Worm (Caenorhabditis elegans) whole organism, young adult: ENCODE results near the gene gcy-32.

Experiments used
- F37B4.10 ChIP-seq: fragments of 200-800 bp; sonication (Bioruptor generic); IDR thresholded peaks from 2 replicates; pipeline ENCODE4 v1.3.6; 2022; ENCODE audit warnings: missing genetic modification characterization, missing compliant biosample characterization
- T07F8.4 ChIP-seq: sonication (generic microtip); optimal IDR thresholded peaks from 2 replicates; lab custom pipeline; 2016; ENCODE audit warnings: mild to moderate bottlenecking, missing genetic modification characterization, moderate library complexity, missing compliant biosample characterization
- T26A5.8 ChIP-seq: sonication (generic microtip); optimal IDR thresholded peaks from 2 replicates; lab custom pipeline; 2016; ENCODE audit warnings: missing genetic modification characterization, missing compliant biosample characterization
- Y53F4B.3 ChIP-seq: fragments of 200-800 bp; sonication (Bioruptor generic); IDR thresholded peaks from 2 replicates; pipeline ENCODE4 v1.3.6; 2022; ENCODE audit warnings: missing genetic modification reagents, missing genetic modification characterization, missing compliant biosample characterization
- Y79H2A.3 ChIP-seq: fragments of 200-800 bp; sonication (Bioruptor generic); conservative IDR thresholded peaks from 2 replicates; pipeline ENCODE4 v1.3.6; 2022; ENCODE audit warnings: missing genetic modification reagents, missing genetic modification characterization, missing compliant biosample characterization
- akir-1 ChIP-seq: fragments of 200-800 bp; sonication (Bioruptor generic); optimal IDR thresholded peaks from 2 replicates; lab custom pipeline; 2018; ENCODE audit warnings: mild to moderate bottlenecking, missing genetic modification characterization, moderate library complexity, missing compliant biosample characterization
- ama-1 ChIP-seq, 3 experiments: fragments of 150-350 bp in 1 of 3; sonication (generic microtip) in 2 of 3; optimal IDR thresholded peaks; 2 replicates each; lab custom pipeline; 2014 to 2018; ENCODE audit warnings: missing biosample characterization in 2 of 3, missing genetic modification characterization in 2 of 3, missing genetic modification reagents in 2 of 3
- aptf-2 ChIP-seq: fragments of 200-800 bp; sonication (Bioruptor generic); conservative IDR thresholded peaks from 2 replicates; pipeline ENCODE4 v1.3.6; 2022; ENCODE audit warnings: missing genetic modification reagents, missing genetic modification characterization, missing compliant biosample characterization
- athp-1 ChIP-seq: sonication (generic microtip); optimal IDR thresholded peaks from 2 replicates; lab custom pipeline; 2017; ENCODE audit warnings: mild to moderate bottlenecking, missing genetic modification characterization, missing compliant biosample characterization
- cebp-1 ChIP-seq, 2 experiments: fragments of 200-800 bp in 1 of 2; sonication (Bioruptor generic) in 1 of 2; sonication (generic microtip) in 1 of 2; IDR thresholded peaks in 1 of 2; optimal IDR thresholded peaks in 1 of 2; 2 replicates each; pipeline versions ENCODE4 v1.3.6 to Lab custom; 2017 to 2022; ENCODE audit warnings: missing compliant biosample characterization in 2 of 2, missing genetic modification characterization in 2 of 2, mild to moderate bottlenecking in 1 of 2, missing genetic modification reagents in 1 of 2, moderate library complexity in 1 of 2
- cebp-2 ChIP-seq: fragments of 200-800 bp; sonication (Bioruptor generic); IDR thresholded peaks from 2 replicates; pipeline ENCODE4 v1.3.6; 2022; ENCODE audit warnings: missing genetic modification characterization, missing compliant biosample characterization
- chd-7 ChIP-seq: sonication (generic microtip); optimal IDR thresholded peaks from 2 replicates; lab custom pipeline; 2016; ENCODE audit warnings: mild to moderate bottlenecking, missing genetic modification characterization, moderate library complexity, missing compliant biosample characterization
- dox-1 ChIP-seq: fragments of 200-800 bp; sonication (Bioruptor generic); IDR thresholded peaks from 2 replicates; pipeline ENCODE4 v1.3.6; 2022; ENCODE audit warnings: missing genetic modification reagents, missing genetic modification characterization, missing compliant biosample characterization
- efl-1 ChIP-seq: fragments of 150-350 bp; optimal IDR thresholded peaks from 2 replicates; lab custom pipeline; 2014; ENCODE audit warnings: missing biosample characterization, missing genetic modification reagents, missing genetic modification characterization
- let-526 ChIP-seq: fragments of 200-800 bp; sonication (Bioruptor generic); IDR thresholded peaks from 2 replicates; pipeline ENCODE4 v1.3.6; 2022; ENCODE audit warnings: missing genetic modification reagents, missing genetic modification characterization, missing compliant biosample characterization
- lin-35 ChIP-seq, 3 experiments: fragments of 150-350 bp in 2 of 3; sonication (generic microtip) in 1 of 3; optimal IDR thresholded peaks; 2 replicates each; lab custom pipeline; 2014 to 2018; ENCODE audit warnings: missing biosample characterization in 3 of 3, missing genetic modification characterization in 3 of 3, missing genetic modification reagents in 3 of 3
- lin-40 ChIP-seq: sonication (generic microtip); optimal IDR thresholded peaks from 2 replicates; lab custom pipeline; 2016; ENCODE audit warnings: missing genetic modification characterization, mild to moderate bottlenecking, missing compliant biosample characterization, missing genotype, missing genetic modification reagents
- lin-54 ChIP-seq: fragments of 200-800 bp; sonication (Bioruptor generic); optimal IDR thresholded peaks from 2 replicates; lab custom pipeline; 2018; ENCODE audit warnings: mild to moderate bottlenecking, missing genetic modification characterization, missing compliant biosample characterization
- madf-3 ChIP-seq: fragments of 200-800 bp; sonication (Bioruptor generic); IDR thresholded peaks from 2 replicates; pipeline ENCODE4 v1.3.6; 2022; ENCODE audit warnings: missing genetic modification reagents, missing genetic modification characterization, missing compliant biosample characterization
- mcd-1 ChIP-seq: fragments of 200-800 bp; sonication (Bioruptor generic); IDR thresholded peaks from 2 replicates; pipeline ENCODE4 v1.3.6; 2022; ENCODE audit warnings: missing genetic modification reagents, missing genetic modification characterization, missing compliant biosample characterization
- mes-4 ChIP-seq: sonication (generic microtip); optimal IDR thresholded peaks from 2 replicates; lab custom pipeline; 2016; ENCODE audit warnings: missing genotype, missing genetic modification characterization, missing compliant biosample characterization
- nfya-1 ChIP-seq: sonication (generic microtip); optimal IDR thresholded peaks from 2 replicates; lab custom pipeline; 2017; ENCODE audit warnings: antibody characterized with exemption, missing compliant biosample characterization, missing genetic modification characterization, borderline replicate concordance; ENCODE audit not compliant: insufficient read depth
- nfyb-1 ChIP-seq: fragments of 200-800 bp; sonication (Bioruptor generic); IDR thresholded peaks from 2 replicates; pipeline ENCODE4 v1.3.6; 2022; ENCODE audit warnings: missing genetic modification reagents, missing genetic modification characterization, missing compliant biosample characterization
- nhr-120 ChIP-seq: fragments of 200-800 bp; sonication (Bioruptor generic); IDR thresholded peaks from 2 replicates; pipeline ENCODE4 v1.3.6; 2022; ENCODE audit warnings: missing genetic modification characterization, missing compliant biosample characterization
- nhr-27 ChIP-seq: fragments of 200-800 bp; sonication (Bioruptor generic); optimal IDR thresholded peaks from 2 replicates; lab custom pipeline; 2018; ENCODE audit warnings: mild to moderate bottlenecking, missing genetic modification characterization, moderate library complexity, missing compliant biosample characterization
- nhr-80 ChIP-seq: sonication (generic microtip); optimal IDR thresholded peaks from 2 replicates; lab custom pipeline; 2016; ENCODE audit warnings: missing genetic modification characterization, missing compliant biosample characterization
- nhr-90 ChIP-seq: sonication (generic microtip); optimal IDR thresholded peaks from 2 replicates; lab custom pipeline; 2016; ENCODE audit warnings: missing genotype, mild to moderate bottlenecking, missing genetic modification characterization, missing compliant biosample characterization
- rcor-1 ChIP-seq: fragments of 200-800 bp; sonication (Bioruptor generic); IDR thresholded peaks from 2 replicates; pipeline ENCODE4 v1.3.6; 2022; ENCODE audit warnings: missing genetic modification reagents, missing genetic modification characterization, missing compliant biosample characterization
- sdz-38 ChIP-seq: sonication (generic microtip); optimal IDR thresholded peaks from 2 replicates; lab custom pipeline; 2016; ENCODE audit warnings: missing genotype, missing genetic modification characterization, missing compliant biosample characterization
- sea-2 ChIP-seq: fragments of 200-800 bp; sonication (Bioruptor generic); IDR thresholded peaks from 2 replicates; pipeline ENCODE4 v1.3.6; 2022; ENCODE audit warnings: missing genetic modification characterization, missing compliant biosample characterization
- snpc-1.1 ChIP-seq: sonication (generic microtip); optimal IDR thresholded peaks from 2 replicates; lab custom pipeline; 2017; ENCODE audit warnings: missing genetic modification characterization, mild to moderate bottlenecking, missing compliant biosample characterization, antibody characterized with exemption, moderate library complexity, missing genotype, missing genetic modification reagents; ENCODE audit not compliant: insufficient read depth
- snpc-1.3 ChIP-seq: sonication (generic microtip); optimal IDR thresholded peaks from 2 replicates; lab custom pipeline; 2017; ENCODE audit warnings: missing genetic modification characterization, mild to moderate bottlenecking, missing compliant biosample characterization, antibody characterized with exemption, moderate library complexity, missing genotype, missing genetic modification reagents; ENCODE audit not compliant: insufficient read depth
- tbp1 ChIP-seq: fragments of 200-800 bp; sonication (Bioruptor generic); optimal IDR thresholded peaks from 2 replicates; lab custom pipeline; 2018; ENCODE audit warnings: mild to moderate bottlenecking, missing genetic modification characterization, missing compliant biosample characterization
- zim-3 ChIP-seq: sonication (generic microtip); optimal IDR thresholded peaks from 2 replicates; lab custom pipeline; 2017; ENCODE audit warnings: mild to moderate bottlenecking, missing genetic modification characterization, moderate library complexity, missing compliant biosample characterization

gcy-32 gene

DNA sequence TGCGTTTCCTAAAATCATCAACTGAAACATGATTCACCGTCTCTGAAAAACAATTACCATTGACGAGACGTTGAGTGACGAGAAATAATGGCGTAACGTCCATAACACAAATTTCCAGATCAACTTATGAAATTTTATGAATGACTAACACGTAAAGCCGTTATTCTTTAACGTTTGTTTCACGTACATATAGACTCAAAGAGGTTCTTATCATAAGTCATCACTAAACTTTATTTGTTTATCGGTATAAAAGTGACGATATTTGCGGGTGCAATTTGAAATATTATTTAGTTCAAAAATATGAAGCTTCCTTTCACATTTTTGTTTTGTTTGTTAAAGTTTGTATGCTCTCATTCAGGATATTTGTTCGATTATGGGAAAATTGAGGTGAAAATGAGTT lies 16.1 kb downstream of the gcy-32 start, which contains the start of gene oac-3:
Gene oac-3 (plus strand): TSS at position 301 of the 400 bp plus-strand sequence.
- TF ChIP-seq mcd-1 (GFP tag; lab: Robert Waterston, UW) (no peak), T07F8.4 (tag; lab: Kevin White, UChicago) (no peak), nhr-27 (tag; lab: Kevin White, UChicago) (no peak), nhr-90 (no peak), madf-3 (no peak), nfya-1 (tag; lab: Kevin White, UChicago) (no peak), athp-1 (tag; lab: Kevin White, UChicago) (no peak), Y79H2A.3 (GFP tag; lab: Robert Waterston, UW) (no peak), nfyb-1 (GFP tag; lab: Robert Waterston, UW) (no peak), sea-2 (no peak), Y53F4B.3 (GFP tag; lab: Robert Waterston, UW) (no peak), lin-54 (GFP tag; lab: Kevin White, UChicago) (no peak), lin-35 (GFP tag; optimal IDR thresholded peaks at IDR 0.05; lab: Kevin White, UChicago) (no peak), cebp-1 (GFP tag; IDR thresholded peaks at IDR 0.05; lab: Robert Waterston, UW) (no peak), cebp-1 (tag; optimal IDR thresholded peaks at IDR 0.05; lab: Kevin White, UChicago) (no peak), rcor-1 (GFP tag; lab: Robert Waterston, UW) (no peak), cebp-2 (GFP tag; lab: Robert Waterston, UW) (no peak)

ce11 chrV:13898356-13898755 lies 16.9 kb downstream of the gcy-32 start, which contains the start of gene cyp-35C1:
TSS of gene cyp-35C1 (minus strand) at chrV:13898487.
- TF ChIP-seq nhr-80 (tag; lab: Kevin White, UChicago) (peak; percentile 24), lin-40 (tag; lab: Kevin White, UChicago) (no peak), sea-2 (no peak)

DNA sequence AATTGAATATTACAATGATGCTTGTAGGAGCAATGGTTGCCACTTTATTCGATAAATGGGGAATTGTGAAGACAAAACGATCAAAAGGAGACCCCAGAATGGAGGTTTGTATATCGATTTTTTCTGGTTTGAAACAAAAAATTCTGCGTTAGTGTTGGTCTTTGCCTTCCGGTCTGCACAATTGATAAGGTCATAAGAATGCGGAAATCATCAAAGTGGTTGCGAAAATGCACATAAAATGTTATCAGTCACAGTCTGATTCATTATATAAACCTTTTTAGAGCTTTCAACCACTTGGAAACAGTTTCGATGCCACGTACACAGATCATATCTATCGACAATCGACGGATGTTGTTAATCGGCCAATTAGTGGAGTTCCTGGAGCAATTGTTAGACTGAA lies 21.7 kb downstream of the gcy-32 start:
- no peak for TF ChIP-seq zim-3 (tag; lab: Kevin White, UChicago)
- TF ChIP-seq efl-1 (GFP tag; lab: Kevin White, UChicago), result no peak
- no peak for TF ChIP-seq snpc-1.3 (tag; lab: Kevin White, UChicago)
- TF ChIP-seq snpc-1.1 (tag; lab: Kevin White, UChicago), result no peak
- TF ChIP-seq let-526, result no peak
- no peak for TF ChIP-seq T26A5.8 (tag; lab: Kevin White, UChicago)
- TF ChIP-seq nhr-80 (tag; lab: Kevin White, UChicago), result peak; percentile 86
- TF ChIP-seq akir-1, result no peak
- TF ChIP-seq aptf-2 (GFP tag; lab: Robert Waterston, UW), result no peak
- no peak for TF ChIP-seq F37B4.10 (GFP tag; lab: Robert Waterston, UW)
- no peak for TF ChIP-seq cebp-1 (GFP tag; IDR thresholded peaks at IDR 0.05; lab: Robert Waterston, UW)
- TF ChIP-seq cebp-1 (tag; optimal IDR thresholded peaks at IDR 0.05; lab: Kevin White, UChicago), result peak; percentile 1
- TF ChIP-seq tbp1 (GFP tag; lab: Kevin White, UChicago), result no peak
- no peak for TF ChIP-seq mes-4 (tag; lab: Kevin White, UChicago)
- TF ChIP-seq chd-7, result no peak
- no peak for TF ChIP-seq sea-2
- no peak for TF ChIP-seq nhr-120 (GFP tag; lab: Robert Waterston, UW)
- no peak for TF ChIP-seq lin-35 (GFP tag; optimal IDR thresholded peaks at IDR 0.05; lab: Kevin White, UChicago)
- TF ChIP-seq ama-1 (optimal IDR thresholded peaks at IDR 0.05; lab: Kevin White, UChicago), result no peak
- no peak for TF ChIP-seq ama-1 (GFP tag; optimal IDR thresholded peaks at IDR 0.05; lab: Kevin White, UChicago)
- TF ChIP-seq dox-1 (GFP tag; lab: Robert Waterston, UW), result peak; percentile 67
- TF ChIP-seq sdz-38 (tag; lab: Kevin White, UChicago), result no peak
